Worm (Caenorhabditis elegans): ENCODE measurements around the gene ZK1248.4.

ce11 chrII:5816346-5816745 lies 2.1 kb upstream of the ZK1248.4 start, which contains the start of gene ZK1248.20:
- TF ChIP-seq ama-1 (optimal IDR thresholded peaks at IDR 0.05) (no peak), lin-39 (tag; optimal IDR thresholded peaks at IDR 0.05) (no peak), nhr-21 (tag; optimal IDR thresholded peaks at IDR 0.05) (no peak), snpc-4 (tag; optimal IDR thresholded peaks at IDR 0.05) (no peak), unc-55 (GFP tag; optimal IDR thresholded peaks at IDR 0.05) (no peak), ceh-82 (tag; optimal IDR thresholded peaks at IDR 0.05) (no peak), egl-27 (tag; optimal IDR thresholded peaks at IDR 0.05) (no peak), blmp-1 (tag; optimal IDR thresholded peaks at IDR 0.05; ENCODE audit: insufficient read depth) (no peak), nhr-12 (tag; optimal IDR thresholded peaks at IDR 0.05) (no peak), unc-62 (GFP tag; optimal IDR thresholded peaks at IDR 0.05) (no peak), elt-1 (tag; optimal IDR thresholded peaks at IDR 0.05) (no peak), peb-1 (tag; optimal IDR thresholded peaks at IDR 0.05) (no peak)
